Worm (Caenorhabditis elegans) whole organism, L3 larva: ENCODE measurements around the gene str-15.

Source experiments
- R02D3.7 ChIP-seq: fragments of 150-350 bp; optimal IDR thresholded peaks from 2 replicates; lab custom pipeline; 2014; ENCODE audit warnings: missing biosample characterization, missing genetic modification characterization
- ZK546.5 ChIP-seq: sonication (generic microtip); optimal IDR thresholded peaks from 2 replicates; lab custom pipeline; 2017; ENCODE audit warnings: missing biosample characterization, missing genetic modification characterization
- ama-1 ChIP-seq: fragments of 150-350 bp; optimal IDR thresholded peaks from 2 replicates; lab custom pipeline; 2018
- ceh-28 ChIP-seq: fragments of 150-350 bp; optimal IDR thresholded peaks from 2 replicates; lab custom pipeline; 2014; ENCODE audit warnings: missing biosample characterization, missing genetic modification reagents, missing genetic modification characterization
- ceh-9 ChIP-seq: sonication (generic microtip); optimal IDR thresholded peaks from 2 replicates; lab custom pipeline; 2018; ENCODE audit warnings: missing biosample characterization, missing genetic modification characterization
- daf-12 ChIP-seq: fragments of 150-350 bp; optimal IDR thresholded peaks from 2 replicates; lab custom pipeline; 2014; ENCODE audit warnings: missing biosample characterization, missing genetic modification reagents, missing genetic modification characterization
- egl-27 ChIP-seq: sonication (generic microtip); optimal IDR thresholded peaks from 4 replicates; lab custom pipeline; 2017; ENCODE audit warnings: missing biosample characterization, missing genetic modification reagents, missing genetic modification characterization
- egl-5 ChIP-seq: fragments of 150-350 bp; optimal IDR thresholded peaks from 2 replicates; lab custom pipeline; 2017; ENCODE audit warnings: missing biosample characterization, missing genetic modification reagents, missing genetic modification characterization, inconsistent platforms
- elt-1 ChIP-seq: fragments of 150-350 bp; optimal IDR thresholded peaks from 2 replicates; lab custom pipeline; 2014; ENCODE audit warnings: missing biosample characterization, missing genetic modification characterization
- elt-3 ChIP-seq, 3 experiments: fragments of 150-350 bp in 1 of 3; sonication (generic microtip) in 2 of 3; optimal IDR thresholded peaks; 2 replicates in 2 of 3; 4 replicates in 1 of 3; lab custom pipeline; 2014 to 2017; ENCODE audit warnings: missing biosample characterization in 3 of 3, missing genetic modification characterization in 3 of 3
- eor-1 ChIP-seq, 2 experiments: fragments of 150-350 bp; optimal IDR thresholded peaks; 2 replicates each; lab custom pipeline; 2014 to 2018; ENCODE audit warnings: missing biosample characterization in 2 of 2, missing genetic modification characterization in 2 of 2
- fkh-10 ChIP-seq: sonication (generic microtip); optimal IDR thresholded peaks from 2 replicates; lab custom pipeline; 2017; ENCODE audit warnings: missing biosample characterization, missing genetic modification reagents, missing genetic modification characterization
- fkh-2 ChIP-seq: fragments of 150-350 bp; optimal IDR thresholded peaks from 2 replicates; lab custom pipeline; 2014; ENCODE audit warnings: missing biosample characterization, missing genetic modification reagents, missing genetic modification characterization
- hmg-11 ChIP-seq: sonication (generic microtip); optimal IDR thresholded peaks from 2 replicates; lab custom pipeline; 2016; ENCODE audit warnings: missing genetic modification characterization, missing compliant biosample characterization
- lin-15B ChIP-seq: fragments of 150-350 bp; optimal IDR thresholded peaks from 2 replicates; lab custom pipeline; 2014; ENCODE audit warnings: missing biosample characterization, missing genetic modification characterization
- lin-39 ChIP-seq: fragments of 150-350 bp; optimal IDR thresholded peaks from 2 replicates; lab custom pipeline; 2018; ENCODE audit warnings: missing biosample characterization, missing genetic modification reagents, missing genetic modification characterization
- lsy-12 ChIP-seq: sonication (generic microtip); optimal IDR thresholded peaks from 2 replicates; lab custom pipeline; 2016; ENCODE audit warnings: mild to moderate bottlenecking, missing genetic modification characterization, missing compliant biosample characterization
- mdl-1 ChIP-seq: fragments of 150-350 bp; optimal IDR thresholded peaks from 2 replicates; lab custom pipeline; 2014; ENCODE audit warnings: missing biosample characterization, missing genetic modification characterization
- nhr-12 ChIP-seq: fragments of 150-350 bp; optimal IDR thresholded peaks from 2 replicates; lab custom pipeline; 2014; ENCODE audit warnings: missing biosample characterization, missing genetic modification characterization
- nhr-23 ChIP-seq: fragments of 150-350 bp; optimal IDR thresholded peaks from 2 replicates; lab custom pipeline; 2014; ENCODE audit warnings: missing biosample characterization, missing genetic modification reagents, missing genetic modification characterization
- nhr-237 ChIP-seq: fragments of 150-350 bp; optimal IDR thresholded peaks from 2 replicates; lab custom pipeline; 2014; ENCODE audit warnings: missing biosample characterization, missing genetic modification characterization
- nhr-43 ChIP-seq: sonication (generic microtip); optimal IDR thresholded peaks from 2 replicates; lab custom pipeline; 2016; ENCODE audit warnings: mild to moderate bottlenecking, missing genetic modification characterization, missing compliant biosample characterization; ENCODE audit not compliant: poor library complexity, severe bottlenecking
- nhr-67 ChIP-seq: fragments of 150-350 bp; optimal IDR thresholded peaks from 2 replicates; lab custom pipeline; 2014; ENCODE audit warnings: missing biosample characterization, missing genetic modification characterization
- nhr-77 ChIP-seq: fragments of 150-350 bp; optimal IDR thresholded peaks from 2 replicates; lab custom pipeline; 2014; ENCODE audit warnings: missing biosample characterization, missing genetic modification characterization
- pqm-1 ChIP-seq: fragments of 150-350 bp; optimal IDR thresholded peaks from 2 replicates; lab custom pipeline; 2017; ENCODE audit warnings: missing biosample characterization, missing genetic modification characterization, inconsistent platforms
- sea-2 ChIP-seq: fragments of 150-350 bp; sonication (generic microtip); optimal IDR thresholded peaks from 4 replicates; lab custom pipeline; 2014; ENCODE audit warnings: missing biosample characterization, missing genetic modification reagents, missing genetic modification characterization
- skn-1 ChIP-seq: fragments of 150-350 bp; optimal IDR thresholded peaks from 2 replicates; lab custom pipeline; 2014; ENCODE audit warnings: missing biosample characterization, missing genetic modification characterization
- snpc-4 ChIP-seq: fragments of 150-350 bp; optimal IDR thresholded peaks from 2 replicates; lab custom pipeline; 2014; ENCODE audit warnings: missing biosample characterization, missing genetic modification characterization
- tbx-2 ChIP-seq: sonication (generic microtip); optimal IDR thresholded peaks from 2 replicates; lab custom pipeline; 2016; ENCODE audit warnings: mild to moderate bottlenecking, missing genetic modification characterization, missing compliant biosample characterization
- unc-62 ChIP-seq: fragments of 150-350 bp; sonication (generic microtip); optimal IDR thresholded peaks from 4 replicates; lab custom pipeline; 2014; ENCODE audit warnings: missing biosample characterization, missing genetic modification reagents, missing genetic modification characterization
- zag-1 ChIP-seq: fragments of 150-350 bp; optimal IDR thresholded peaks from 2 replicates; lab custom pipeline; 2014; ENCODE audit warnings: missing biosample characterization, missing genetic modification characterization
- ztf-11 ChIP-seq: fragments of 150-350 bp; optimal IDR thresholded peaks from 2 replicates; lab custom pipeline; 2014; ENCODE audit warnings: missing biosample characterization, missing genetic modification characterization

Gene str-15

DNA sequence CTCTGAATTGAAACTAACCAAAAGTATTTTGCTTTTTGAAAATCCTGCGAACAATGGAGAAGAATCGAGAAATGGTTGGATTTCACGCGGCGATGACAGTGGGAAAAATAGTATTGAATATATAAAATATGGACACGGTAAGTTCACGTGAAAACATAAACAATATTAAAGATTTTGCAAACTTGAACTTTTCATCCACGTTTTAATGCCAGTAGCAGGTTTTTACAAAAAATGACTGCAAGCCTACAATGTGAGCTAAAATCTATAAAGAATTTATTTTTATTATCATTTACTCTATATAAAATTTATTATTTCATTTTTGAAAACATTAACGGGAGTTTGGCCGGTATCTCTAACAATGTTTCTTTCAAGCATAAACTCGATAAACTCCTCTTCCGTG is 29.1 kb downstream of the str-15 start, which contains the start of gene F26D2.10:
TSS of gene F26D2.10 (minus strand) at position 101 of the 400 bp plus-strand sequence.
- no peak for TF ChIP-seq elt-1 (tag; lab: Kevin White, UChicago)

DNA sequence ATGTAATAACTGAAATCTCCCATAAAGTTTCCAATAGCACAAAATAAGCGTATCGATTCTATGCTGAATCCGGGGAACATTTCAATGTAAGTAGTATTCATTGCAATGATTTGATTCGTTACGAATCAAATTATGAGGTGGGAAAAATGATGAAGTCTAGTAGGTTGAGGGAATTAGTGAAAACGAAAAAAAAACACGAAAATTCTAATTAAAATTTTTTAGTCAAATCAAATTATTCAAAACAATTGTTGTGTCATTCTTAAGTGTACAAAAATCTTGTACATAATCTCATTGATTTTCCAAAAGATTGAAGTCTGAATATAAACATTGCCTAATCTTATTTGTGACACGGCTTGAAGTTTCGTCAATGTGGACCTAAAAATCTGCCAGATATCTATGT is 34.2 kb downstream of the str-15 start, which contains the start of gene srw-29:
TSS of gene srw-29 (minus strand) at position 101 of the 400 bp plus-strand sequence.
- TF ChIP-seq ztf-11 (tag; lab: Kevin White, UChicago) (no peak), ceh-28 (tag; lab: Kevin White, UChicago) (no peak), tbx-2 (tag; lab: Kevin White, UChicago) (no peak), daf-12 (tag; lab: Kevin White, UChicago) (no peak), nhr-12 (tag; lab: Kevin White, UChicago) (no peak), elt-1 (tag; lab: Kevin White, UChicago) (no peak), mdl-1 (tag; lab: Kevin White, UChicago) (no peak), nhr-43 (tag; lab: Kevin White, UChicago) (no peak), hmg-11 (no peak), lin-39 (tag; lab: Kevin White, UChicago) (no peak), nhr-77 (tag; lab: Kevin White, UChicago) (no peak), elt-3 (tag; optimal IDR thresholded peaks at IDR 0.05; lab: Kevin White, UChicago) (no peak), nhr-67 (tag; lab: Kevin White, UChicago) (no peak)

DNA sequence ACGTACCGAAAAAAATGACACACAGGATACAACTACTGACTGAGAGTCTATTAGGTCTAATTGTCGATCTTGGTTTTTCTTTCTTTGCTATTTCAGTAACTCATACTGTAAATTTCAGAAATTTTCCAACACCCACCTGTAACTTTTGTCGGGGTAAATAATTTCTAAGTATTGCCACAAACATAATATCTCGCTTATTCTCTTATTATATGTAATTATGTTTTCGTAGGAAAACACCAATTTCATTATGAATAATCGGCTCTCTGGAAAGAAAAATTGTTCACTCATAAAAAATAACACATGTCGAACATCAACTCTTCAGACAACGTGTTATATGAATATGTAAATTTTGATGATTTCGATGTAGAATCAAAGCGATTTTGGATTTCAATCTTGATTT is 37.9 kb downstream of the str-15 start, which contains the start of gene srw-48:
TSS of gene srw-48 (plus strand) at position 301 of the 400 bp plus-strand sequence.
- TF ChIP-seq ceh-9 (tag; lab: Kevin White, UChicago) (no peak), eor-1 (tag; optimal IDR thresholded peaks at IDR 0.05; lab: Kevin White, UChicago) (no peak), egl-27 (tag; lab: Kevin White, UChicago) (no peak), nhr-43 (tag; lab: Kevin White, UChicago) (no peak), elt-3 (tag; optimal IDR thresholded peaks at IDR 0.05; lab: Kevin White, UChicago) (no peak), nhr-237 (no peak), fkh-2 (tag; lab: Kevin White, UChicago) (no peak), ceh-28 (tag; lab: Kevin White, UChicago) (no peak), R02D3.7 (tag; lab: Kevin White, UChicago) (no peak), lsy-12 (tag; lab: Kevin White, UChicago) (no peak), fkh-10 (no peak), elt-1 (tag; lab: Kevin White, UChicago) (no peak), mdl-1 (tag; lab: Kevin White, UChicago) (no peak), skn-1 (tag; lab: Kevin White, UChicago) (no peak), nhr-77 (tag; lab: Kevin White, UChicago) (no peak), zag-1 (no peak), nhr-23 (no peak), sea-2 (GFP tag; lab: Kevin White, UChicago) (no peak), ztf-11 (tag; lab: Kevin White, UChicago) (no peak)
- TF ChIP-seq, all 47 proteins: peak for 0

DNA sequence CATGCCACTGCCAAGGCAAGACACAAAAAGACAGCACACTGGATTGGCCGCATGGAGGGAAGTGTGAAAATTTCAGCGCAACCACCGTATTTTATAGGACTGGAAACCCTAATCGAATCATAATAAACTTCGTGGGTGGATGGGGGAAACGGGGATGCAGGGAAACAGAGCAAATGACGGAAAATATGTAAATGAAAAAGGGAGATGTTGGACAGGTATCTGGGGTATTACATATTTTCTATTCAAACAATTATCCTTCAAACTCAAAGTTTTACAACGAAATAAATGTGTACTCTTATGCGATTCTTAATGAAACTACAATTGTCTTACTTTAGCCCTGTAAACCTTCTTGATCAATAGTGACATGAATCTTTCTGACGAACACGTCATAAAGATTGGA is 38.8 kb downstream of the str-15 start, which contains the start of gene F26D2.16:
TSS of gene F26D2.16 (minus strand) at position 101 of the 400 bp plus-strand sequence.
- TF ChIP-seq snpc-4 (tag; lab: Kevin White, UChicago) = no peak
- no peak for TF ChIP-seq ceh-9 (tag; lab: Kevin White, UChicago)
- no peak for TF ChIP-seq ztf-11 (tag; lab: Kevin White, UChicago)
- TF ChIP-seq unc-62 (GFP tag; lab: Kevin White, UChicago) = no peak
- no peak for TF ChIP-seq nhr-23

DNA sequence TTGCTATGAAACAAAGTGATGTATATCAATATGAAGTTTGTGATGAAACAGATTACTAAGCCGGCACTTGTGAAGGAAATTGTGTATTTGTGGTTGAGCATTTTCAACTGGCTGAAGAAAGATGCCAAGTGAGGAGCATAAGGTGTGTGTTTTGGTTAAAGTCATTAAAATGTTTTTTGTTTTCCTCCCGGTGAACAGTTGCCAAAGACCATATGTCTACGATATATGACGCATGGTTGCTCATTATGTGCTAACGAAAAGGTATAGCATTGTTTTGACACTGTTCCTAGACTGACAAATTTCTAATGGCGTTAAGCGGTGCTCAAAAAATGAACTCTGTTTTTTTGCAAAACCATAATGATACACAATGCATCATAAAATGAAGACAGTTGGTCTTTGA is 41.6 kb downstream of the str-15 start, which contains the start of gene str-55:
TSS of gene str-55 (minus strand) at position 101 of the 400 bp plus-strand sequence.
- TF ChIP-seq pqm-1 (tag; lab: Kevin White, UChicago) = no peak
- TF ChIP-seq mdl-1 (tag; lab: Kevin White, UChicago) = no peak
- TF ChIP-seq R02D3.7 (tag; lab: Kevin White, UChicago) = no peak
- TF ChIP-seq zag-1 = no peak
- TF ChIP-seq lin-15B (tag; lab: Kevin White, UChicago) = no peak
- TF ChIP-seq unc-62 (GFP tag; lab: Kevin White, UChicago) = no peak
- no peak for TF ChIP-seq egl-5
- TF ChIP-seq ztf-11 (tag; lab: Kevin White, UChicago) = no peak
- TF ChIP-seq, all 47 proteins: peak for 0

DNA sequence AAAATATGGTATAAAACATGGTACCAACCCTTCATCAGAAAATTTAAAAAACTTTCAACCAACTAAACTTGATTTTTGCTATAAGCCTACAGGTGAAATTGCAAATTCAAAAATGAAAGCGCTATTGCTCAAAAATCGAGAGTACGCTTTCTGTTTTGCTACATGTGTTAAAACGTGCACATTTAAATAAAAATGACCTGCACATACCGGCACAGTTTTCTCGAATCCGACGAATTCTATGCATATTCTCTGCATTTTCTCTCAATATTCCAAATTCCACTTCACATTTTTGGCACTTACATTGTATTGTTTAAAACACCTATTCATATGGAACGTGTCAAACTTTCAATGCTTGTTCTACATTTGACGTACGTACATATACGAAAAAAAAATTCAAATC is 48.1 kb downstream of the str-15 start, which contains the start of gene srh-145:
TSS of gene srh-145 (plus strand) at position 193 of the 400 bp plus-strand sequence.
- TF ChIP-seq ZK546.5 (tag; lab: Kevin White, UChicago) (no peak), ama-1 (no peak), nhr-12 (tag; lab: Kevin White, UChicago) (no peak), fkh-2 (tag; lab: Kevin White, UChicago) (no peak), unc-62 (GFP tag; lab: Kevin White, UChicago) (no peak), R02D3.7 (tag; lab: Kevin White, UChicago) (no peak), nhr-23 (no peak), hmg-11 (no peak), eor-1 (tag; optimal IDR thresholded peaks at IDR 0.05; lab: Kevin White, UChicago) (no peak)
- TF ChIP-seq, all 47 proteins: peak for 0
